Worm (Caenorhabditis elegans) whole organism, late embryonic: Measurements from ENCODE around the gene ZC13.1.

Experiments
- K09A11.1 ChIP-seq: sonication (generic microtip); optimal IDR thresholded peaks from 2 replicates; lab custom pipeline; 2017; ENCODE audit warnings: antibody characterized with exemption, mild to moderate bottlenecking, missing genetic modification characterization, missing compliant biosample characterization; ENCODE audit not compliant: insufficient read depth
- ceh-2 ChIP-seq: sonication (generic microtip); optimal IDR thresholded peaks from 2 replicates; lab custom pipeline; 2016; ENCODE audit warnings: missing genotype, missing genetic modification characterization, missing compliant biosample characterization
- ceh-9 ChIP-seq: sonication (generic microtip); optimal IDR thresholded peaks from 2 replicates; lab custom pipeline; 2016; ENCODE audit warnings: mild to moderate bottlenecking, missing genetic modification characterization, inconsistent platforms, missing compliant biosample characterization
- fkh-10 ChIP-seq: fragments of 150-350 bp; optimal IDR thresholded peaks from 2 replicates; lab custom pipeline; 2014; ENCODE audit warnings: missing biosample characterization, missing genetic modification reagents, missing genetic modification characterization
- lin-11 ChIP-seq: fragments of 200-800 bp; sonication (Bioruptor generic); optimal IDR thresholded peaks from 2 replicates; lab custom pipeline; 2018; ENCODE audit warnings: mild to moderate bottlenecking, missing genetic modification characterization, missing compliant biosample characterization
- npax-4 ChIP-seq: sonication (generic microtip); optimal IDR thresholded peaks from 2 replicates; lab custom pipeline; 2016; ENCODE audit warnings: missing genetic modification characterization, missing compliant biosample characterization
- pqm-1 ChIP-seq: sonication (generic microtip); optimal IDR thresholded peaks from 2 replicates; lab custom pipeline; 2016; ENCODE audit warnings: missing genetic modification characterization, missing compliant biosample characterization
- sox-4 ChIP-seq: sonication (generic microtip); optimal IDR thresholded peaks from 2 replicates; lab custom pipeline; 2017; ENCODE audit warnings: mild to moderate bottlenecking, missing genetic modification characterization, inconsistent platforms, missing compliant biosample characterization
- unc-86 ChIP-seq: sonication (generic microtip); optimal IDR thresholded peaks from 2 replicates; lab custom pipeline; 2016; ENCODE audit warnings: missing genetic modification characterization, missing compliant biosample characterization

DNA sequence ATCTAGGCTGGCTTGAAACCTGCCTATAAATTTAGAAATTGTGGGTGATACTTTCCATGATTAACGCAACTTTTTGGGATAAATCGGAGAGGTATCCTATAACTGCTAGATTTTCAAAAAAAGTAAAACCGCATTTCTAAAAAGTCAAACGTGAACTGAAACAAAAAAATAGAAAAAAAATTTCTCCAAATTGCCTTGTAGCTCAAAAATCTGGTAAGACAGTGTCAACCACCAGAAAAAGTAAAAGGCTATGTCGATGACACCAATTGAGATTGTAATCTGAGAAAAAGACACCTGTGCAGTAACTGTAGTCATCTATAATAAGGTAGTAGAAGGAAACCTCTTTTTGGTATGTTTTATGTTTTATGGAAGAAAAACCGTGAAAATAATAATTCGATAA lies 48.4 kb upstream of the ZC13.1 start, which contains the start of gene wdr-54:
- TF ChIP-seq fkh-10 (GFP tag; lab: Kevin White, UChicago) (no peak), K09A11.1 (tag; lab: Kevin White, UChicago) (no peak), lin-11 (tag; lab: Kevin White, UChicago) (no peak), unc-86 (tag; lab: Kevin White, UChicago) (no peak), sox-4 (no peak), ceh-2 (no peak), pqm-1 (tag; lab: Kevin White, UChicago) (no peak), npax-4 (tag; lab: Kevin White, UChicago) (no peak), ceh-9 (no peak)
